Worm (Caenorhabditis elegans) whole organism, young adult: Measurements from ENCODE around the gene F40C5.1.

Experiments used
- D2030.7 ChIP-seq: fragments of 200-800 bp; sonication (Bioruptor generic); IDR thresholded peaks from 2 replicates; pipeline ENCODE4 v1.3.6; 2022; ENCODE audit warnings: missing genetic modification reagents, missing genetic modification characterization, missing compliant biosample characterization
- F22D6.2 ChIP-seq: sonication (generic microtip); optimal IDR thresholded peaks from 2 replicates; lab custom pipeline; 2016; ENCODE audit warnings: mild to moderate bottlenecking, missing genetic modification characterization, missing compliant biosample characterization
- F33H1.4 ChIP-seq: fragments of 200-800 bp; sonication (Bioruptor generic); IDR thresholded peaks from 2 replicates; pipeline ENCODE4 v1.3.6; 2022; ENCODE audit warnings: missing genetic modification reagents, missing genetic modification characterization, missing compliant biosample characterization
- F52B5.7 ChIP-seq: sonication (generic microtip); optimal IDR thresholded peaks from 2 replicates; lab custom pipeline; 2016; ENCODE audit warnings: mild to moderate bottlenecking, missing genetic modification characterization, missing compliant biosample characterization
- F57A8.1 ChIP-seq: fragments of 200-800 bp; sonication (Bioruptor generic); optimal IDR thresholded peaks from 2 replicates; lab custom pipeline; 2018; ENCODE audit warnings: mild to moderate bottlenecking, missing genetic modification characterization, moderate library complexity, missing compliant biosample characterization
- K11D2.4 ChIP-seq: fragments of 200-800 bp; sonication (Bioruptor generic); IDR thresholded peaks from 2 replicates; pipeline ENCODE4 v1.3.6; 2022; ENCODE audit warnings: missing genetic modification reagents, missing genetic modification characterization, missing compliant biosample characterization
- T07F8.4 ChIP-seq: sonication (generic microtip); optimal IDR thresholded peaks from 2 replicates; lab custom pipeline; 2016; ENCODE audit warnings: mild to moderate bottlenecking, missing genetic modification characterization, moderate library complexity, missing compliant biosample characterization
- T26A5.8 ChIP-seq: sonication (generic microtip); optimal IDR thresholded peaks from 2 replicates; lab custom pipeline; 2016; ENCODE audit warnings: missing genetic modification characterization, missing compliant biosample characterization
- Y53F4B.3 ChIP-seq: fragments of 200-800 bp; sonication (Bioruptor generic); IDR thresholded peaks from 2 replicates; pipeline ENCODE4 v1.3.6; 2022; ENCODE audit warnings: missing genetic modification reagents, missing genetic modification characterization, missing compliant biosample characterization
- Y56A3A.18 ChIP-seq: fragments of 200-800 bp; sonication (Bioruptor generic); IDR thresholded peaks from 2 replicates; pipeline ENCODE4 v1.3.6; 2022; ENCODE audit warnings: missing genetic modification reagents, missing genetic modification characterization, missing compliant biosample characterization
- Y95B8A.8 ChIP-seq: fragments of 200-800 bp; sonication (Bioruptor generic); IDR thresholded peaks from 2 replicates; pipeline ENCODE4 v1.3.6; 2022; ENCODE audit warnings: missing genetic modification reagents, missing genetic modification characterization, missing compliant biosample characterization
- akir-1 ChIP-seq: fragments of 200-800 bp; sonication (Bioruptor generic); optimal IDR thresholded peaks from 2 replicates; lab custom pipeline; 2018; ENCODE audit warnings: mild to moderate bottlenecking, missing genetic modification characterization, moderate library complexity, missing compliant biosample characterization
- aptf-2 ChIP-seq: fragments of 200-800 bp; sonication (Bioruptor generic); conservative IDR thresholded peaks from 2 replicates; pipeline ENCODE4 v1.3.6; 2022; ENCODE audit warnings: missing genetic modification reagents, missing genetic modification characterization, missing compliant biosample characterization
- attf-3 ChIP-seq: fragments of 200-800 bp; sonication (Bioruptor generic); conservative IDR thresholded peaks from 2 replicates; pipeline ENCODE4 v1.3.6; 2022; ENCODE audit warnings: missing genetic modification reagents, missing genetic modification characterization, missing compliant biosample characterization
- cebp-2 ChIP-seq: fragments of 200-800 bp; sonication (Bioruptor generic); IDR thresholded peaks from 2 replicates; pipeline ENCODE4 v1.3.6; 2022; ENCODE audit warnings: missing genetic modification characterization, missing compliant biosample characterization
- ceh-91 ChIP-seq: fragments of 200-800 bp; sonication (Bioruptor generic); IDR thresholded peaks from 2 replicates; pipeline ENCODE4 v1.3.6; 2022; ENCODE audit warnings: missing genetic modification reagents, missing genetic modification characterization, missing compliant biosample characterization
- chd-7 ChIP-seq: sonication (generic microtip); optimal IDR thresholded peaks from 2 replicates; lab custom pipeline; 2016; ENCODE audit warnings: mild to moderate bottlenecking, missing genetic modification characterization, moderate library complexity, missing compliant biosample characterization
- die-1 ChIP-seq: sonication (generic microtip); optimal IDR thresholded peaks from 2 replicates; lab custom pipeline; 2016; ENCODE audit warnings: missing genotype, mild to moderate bottlenecking, missing genetic modification characterization, missing compliant biosample characterization
- dpl-1 ChIP-seq: fragments of 150-350 bp; optimal IDR thresholded peaks from 2 replicates; lab custom pipeline; 2014; ENCODE audit warnings: missing biosample characterization, missing genetic modification reagents, missing genetic modification characterization
- egl-44 ChIP-seq: fragments of 200-800 bp; sonication (Bioruptor generic); IDR thresholded peaks from 2 replicates; pipeline ENCODE4 v1.3.6; 2022; ENCODE audit warnings: missing genetic modification reagents, missing genetic modification characterization, missing compliant biosample characterization
- ekl-4 ChIP-seq: fragments of 200-800 bp; sonication (Bioruptor generic); IDR thresholded peaks from 2 replicates; pipeline ENCODE4 v1.3.6; 2022; ENCODE audit warnings: missing genetic modification reagents, missing genetic modification characterization, missing compliant biosample characterization
- gei-17 ChIP-seq: fragments of 200-800 bp; sonication (Bioruptor generic); optimal IDR thresholded peaks from 2 replicates; lab custom pipeline; 2018; ENCODE audit warnings: mild to moderate bottlenecking, missing genetic modification characterization, missing compliant biosample characterization
- hlh-12 ChIP-seq: sonication (generic microtip); optimal IDR thresholded peaks from 2 replicates; lab custom pipeline; 2016; ENCODE audit warnings: missing genetic modification characterization, missing compliant biosample characterization
- hlh-26 ChIP-seq: fragments of 200-800 bp; sonication (Bioruptor generic); conservative IDR thresholded peaks from 2 replicates; pipeline ENCODE4 v1.3.6; 2022; ENCODE audit warnings: missing genetic modification reagents, missing genetic modification characterization, missing compliant biosample characterization
- hmg-20 ChIP-seq: fragments of 200-800 bp; sonication (Bioruptor generic); IDR thresholded peaks from 2 replicates; pipeline ENCODE4 v1.3.6; 2022; ENCODE audit warnings: missing genetic modification reagents, missing genetic modification characterization, missing compliant biosample characterization
- lin-26 ChIP-seq: fragments of 200-800 bp; sonication (Bioruptor generic); IDR thresholded peaks from 2 replicates; pipeline ENCODE4 v1.3.6; 2022; ENCODE audit warnings: missing genetic modification reagents, missing genetic modification characterization, missing compliant biosample characterization
- lin-54 ChIP-seq: fragments of 200-800 bp; sonication (Bioruptor generic); optimal IDR thresholded peaks from 2 replicates; lab custom pipeline; 2018; ENCODE audit warnings: mild to moderate bottlenecking, missing genetic modification characterization, missing compliant biosample characterization
- lir-1 ChIP-seq: fragments of 200-800 bp; sonication (Bioruptor generic); conservative IDR thresholded peaks from 2 replicates; pipeline ENCODE4 v1.3.6; 2022; ENCODE audit warnings: missing genetic modification reagents, missing genetic modification characterization, missing compliant biosample characterization
- madf-6 ChIP-seq: fragments of 200-800 bp; sonication (Bioruptor generic); IDR thresholded peaks from 2 replicates; pipeline ENCODE4 v1.3.6; 2022; ENCODE audit warnings: missing genetic modification reagents, missing genetic modification characterization, missing compliant biosample characterization
- mxl-1 ChIP-seq: sonication (generic microtip); optimal IDR thresholded peaks from 2 replicates; lab custom pipeline; 2016; ENCODE audit warnings: missing genetic modification characterization, missing compliant biosample characterization
- nfya-2 ChIP-seq: fragments of 200-800 bp; sonication (Bioruptor generic); IDR thresholded peaks from 2 replicates; pipeline ENCODE4 v1.3.6; 2022; ENCODE audit warnings: missing genetic modification reagents, missing genetic modification characterization, missing compliant biosample characterization
- nfyb-1 ChIP-seq: fragments of 200-800 bp; sonication (Bioruptor generic); IDR thresholded peaks from 2 replicates; pipeline ENCODE4 v1.3.6; 2022; ENCODE audit warnings: missing genetic modification reagents, missing genetic modification characterization, missing compliant biosample characterization
- rcor-1 ChIP-seq: fragments of 200-800 bp; sonication (Bioruptor generic); IDR thresholded peaks from 2 replicates; pipeline ENCODE4 v1.3.6; 2022; ENCODE audit warnings: missing genetic modification reagents, missing genetic modification characterization, missing compliant biosample characterization
- repo-1 ChIP-seq: sonication (generic microtip); optimal IDR thresholded peaks from 2 replicates; lab custom pipeline; 2017; ENCODE audit warnings: mild to moderate bottlenecking, missing genetic modification characterization, missing compliant biosample characterization
- rpc-1 ChIP-seq, 2 experiments: fragments of 150-350 bp in 1 of 2; sonication (generic microtip) in 1 of 2; optimal IDR thresholded peaks; 2 replicates each; lab custom pipeline; 2014 to 2018; ENCODE audit warnings: missing biosample characterization in 1 of 2, missing genetic modification characterization in 1 of 2, missing genetic modification reagents in 1 of 2, missing genotype in 1 of 2
- sdz-38 ChIP-seq: sonication (generic microtip); optimal IDR thresholded peaks from 2 replicates; lab custom pipeline; 2016; ENCODE audit warnings: missing genotype, missing genetic modification characterization, missing compliant biosample characterization
- snpc-1.3 ChIP-seq: sonication (generic microtip); optimal IDR thresholded peaks from 2 replicates; lab custom pipeline; 2017; ENCODE audit warnings: missing genetic modification characterization, mild to moderate bottlenecking, missing compliant biosample characterization, antibody characterized with exemption, moderate library complexity, missing genotype, missing genetic modification reagents; ENCODE audit not compliant: insufficient read depth
- snpc-4 ChIP-seq, 5 experiments: fragments of 150-350 bp in 1 of 5; sonication (generic microtip) in 4 of 5; optimal IDR thresholded peaks; 2 replicates each; lab custom pipeline; 2014 to 2018; ENCODE audit warnings: missing genetic modification characterization in 5 of 5, missing biosample characterization in 3 of 5, antibody characterized with exemption in 2 of 5, mild to moderate bottlenecking in 2 of 5, missing compliant biosample characterization in 2 of 5, missing genotype in 2 of 5, moderate library complexity in 2 of 5, missing genetic modification reagents in 1 of 5
- somi-1 ChIP-seq: fragments of 200-800 bp; sonication (Bioruptor generic); optimal IDR thresholded peaks from 2 replicates; lab custom pipeline; 2018; ENCODE audit warnings: mild to moderate bottlenecking, missing genetic modification characterization, missing compliant biosample characterization
- zfh-2 ChIP-seq: fragments of 200-800 bp; sonication (Bioruptor generic); conservative IDR thresholded peaks from 2 replicates; pipeline ENCODE4 v1.3.6; 2022; ENCODE audit warnings: missing genetic modification reagents, missing genetic modification characterization, missing compliant biosample characterization
- ztf-18 ChIP-seq: sonication (generic microtip); optimal IDR thresholded peaks from 2 replicates; lab custom pipeline; 2016; ENCODE audit warnings: missing genotype, mild to moderate bottlenecking, missing genetic modification characterization, missing compliant biosample characterization
- ztf-25 ChIP-seq: fragments of 200-800 bp; sonication (Bioruptor generic); IDR thresholded peaks from 2 replicates; pipeline ENCODE4 v1.3.6; 2022; ENCODE audit warnings: missing genetic modification reagents, missing genetic modification characterization, missing compliant biosample characterization
- ztf-28 ChIP-seq: fragments of 200-800 bp; sonication (Bioruptor generic); IDR thresholded peaks from 2 replicates; pipeline ENCODE4 v1.3.6; 2022; ENCODE audit warnings: missing genetic modification reagents, missing genetic modification characterization, missing compliant biosample characterization
- ztf-6 ChIP-seq: fragments of 200-800 bp; sonication (Bioruptor generic); IDR thresholded peaks from 2 replicates; pipeline ENCODE4 v1.3.6; 2022; ENCODE audit warnings: missing genetic modification reagents, missing genetic modification characterization, missing compliant biosample characterization

Gene F40C5.1

DNA sequence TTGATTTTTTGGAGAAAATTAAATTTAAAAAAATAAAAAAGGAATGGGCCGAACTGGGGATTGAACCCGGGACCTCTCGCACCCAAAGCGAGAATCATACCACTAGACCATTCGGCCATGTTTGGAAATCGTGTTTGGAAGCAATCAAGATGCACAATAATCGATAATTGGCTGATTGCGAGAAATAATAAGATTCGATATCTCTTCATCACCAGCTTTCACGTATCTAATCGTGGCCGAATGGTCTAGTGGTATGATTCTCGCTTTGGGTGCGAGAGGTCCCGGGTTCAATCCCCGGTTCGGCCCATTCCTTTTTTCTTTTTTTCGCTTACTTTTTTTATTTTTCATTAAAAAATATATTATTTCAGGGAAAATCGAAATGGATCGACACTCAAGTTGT, 9.6 kb downstream of the F40C5.1 start (continued):
- TF ChIP-seq madf-6 (GFP tag; lab: Robert Waterston, UW) (peak; percentile 44; the same call in 1 of the 2 replicates), akir-1 (GFP tag; lab: Kevin White, UChicago) (no peak), hmg-20 (GFP tag; lab: Robert Waterston, UW) (no peak), ztf-25 (no peak), mxl-1 (tag; lab: Kevin White, UChicago) (no peak), T26A5.8 (tag; lab: Kevin White, UChicago) (no peak), repo-1 (tag; lab: Kevin White, UChicago) (no peak), snpc-4 (GFP tag; optimal IDR thresholded peaks at IDR 0.05; lab: Kevin White, UChicago) (peak; percentile 0), snpc-4 (tag; optimal IDR thresholded peaks at IDR 0.05; lab: Kevin White, UChicago) (peak in 2 of 4 experiments; percentile 4 to 14), F33H1.4 (GFP tag; lab: Robert Waterston, UW) (0 out of 2 replicates have a peak, but pooled peaks have one; percentile 13), lir-1 (GFP tag; lab: Robert Waterston, UW) (no peak), gei-17 (no peak), Y95B8A.8 (GFP tag; lab: Robert Waterston, UW) (no peak), somi-1 (GFP tag; lab: Kevin White, UChicago) (no peak), die-1 (tag; lab: Kevin White, UChicago) (peak; percentile 54), chd-7 (tag; lab: Kevin White, UChicago) (no peak), Y56A3A.18 (GFP tag; lab: Robert Waterston, UW) (no peak), sdz-38 (tag; lab: Kevin White, UChicago) (no peak), F22D6.2 (tag; lab: Kevin White, UChicago) (no peak), dpl-1 (GFP tag; lab: Kevin White, UChicago) (no peak), ztf-28 (GFP tag; lab: Robert Waterston, UW) (no peak), F52B5.7 (no peak), egl-44 (GFP tag; lab: Robert Waterston, UW) (no peak), lin-26 (GFP tag; lab: Robert Waterston, UW) (peak; percentile 79), ekl-4 (GFP tag; lab: Robert Waterston, UW) (no peak), ztf-6 (GFP tag; lab: Robert Waterston, UW) (no peak), cebp-2 (GFP tag; lab: Robert Waterston, UW) (no peak), lin-54 (GFP tag; lab: Kevin White, UChicago) (peak; percentile 36), attf-3 (GFP tag; lab: Robert Waterston, UW) (0 out of 2 replicates have a peak, but pooled peaks have one; percentile 13), hlh-26 (GFP tag; lab: Robert Waterston, UW) (no peak), hlh-12 (tag; lab: Kevin White, UChicago) (no peak), snpc-1.3 (tag; lab: Kevin White, UChicago) (peak; percentile 31), nfyb-1 (no peak), K11D2.4 (GFP tag; lab: Robert Waterston, UW) (no peak), nfya-2 (GFP tag; lab: Robert Waterston, UW) (0 out of 2 replicates have a peak, but pooled peaks have one; percentile 25), aptf-2 (GFP tag; lab: Robert Waterston, UW) (no peak), F57A8.1 (GFP tag; lab: Kevin White, UChicago) (no peak), ceh-91 (GFP tag; lab: Robert Waterston, UW) (no peak), rcor-1 (GFP tag; lab: Robert Waterston, UW) (peak; percentile 45)

ce11 chrV:3582671-3583070, 10.2 kb downstream of the F40C5.1 start:
- TF ChIP-seq D2030.7 (GFP tag; lab: Robert Waterston, UW): no peak
- TF ChIP-seq snpc-1.3 (tag; lab: Kevin White, UChicago): no peak
- TF ChIP-seq ztf-18: no peak
- TF ChIP-seq cebp-2 (GFP tag; lab: Robert Waterston, UW): no peak
- no peak for TF ChIP-seq Y53F4B.3 (GFP tag; lab: Robert Waterston, UW)
- no peak for TF ChIP-seq Y95B8A.8 (GFP tag; lab: Robert Waterston, UW)
- TF ChIP-seq rpc-1 (optimal IDR thresholded peaks at IDR 0.05; lab: Kevin White, UChicago): no peak
- no peak for TF ChIP-seq rpc-1 (tag; optimal IDR thresholded peaks at IDR 0.05; lab: Kevin White, UChicago)
- peak; percentile 59; the same call in 1 of the 2 replicates for TF ChIP-seq zfh-2 (GFP tag; lab: Robert Waterston, UW)
- no peak for TF ChIP-seq T07F8.4 (tag; lab: Kevin White, UChicago)
